Fruit fly (Drosophila melanogaster): ENCODE results near the gene CG6576.

dm6 chr3L:8777313-8777924, 21.6 kb downstream of the CG6576 start:
- TF ChIP-seq lz (GFP tag; optimal IDR thresholded peaks at IDR 0.05) = no peak
- no peak for TF ChIP-seq CG6792 (GFP tag; optimal IDR thresholded peaks at IDR 0.05)
- no peak for TF ChIP-seq Hr4 (GFP tag; optimal IDR thresholded peaks at IDR 0.05)
- no peak for TF ChIP-seq CG8319 (GFP tag; optimal IDR thresholded peaks at IDR 0.05)
- TF ChIP-seq cyc (GFP tag; optimal IDR thresholded peaks at IDR 0.05) = no peak
- TF ChIP-seq CG7368 (GFP tag; optimal IDR thresholded peaks at IDR 0.05) = no peak
- no peak for TF ChIP-seq fd85E (GFP tag; optimal IDR thresholded peaks at IDR 0.05)
- peak; percentile 60 for TF ChIP-seq Eip78C (GFP tag)
- no peak for TF ChIP-seq CG8119 (GFP tag; IDR thresholded peaks at IDR 0.05)
- no peak for TF ChIP-seq CG6163 (GFP tag; IDR thresholded peaks at IDR 0.05)
- no peak for TF ChIP-seq CG15336 (GFP tag; IDR thresholded peaks at IDR 0.05)
- TF ChIP-seq svp (GFP tag) = peak; percentile 75
